5 fruit fly cellular contexts compared by ENCODE assay signal in the genomic region with DNA sequence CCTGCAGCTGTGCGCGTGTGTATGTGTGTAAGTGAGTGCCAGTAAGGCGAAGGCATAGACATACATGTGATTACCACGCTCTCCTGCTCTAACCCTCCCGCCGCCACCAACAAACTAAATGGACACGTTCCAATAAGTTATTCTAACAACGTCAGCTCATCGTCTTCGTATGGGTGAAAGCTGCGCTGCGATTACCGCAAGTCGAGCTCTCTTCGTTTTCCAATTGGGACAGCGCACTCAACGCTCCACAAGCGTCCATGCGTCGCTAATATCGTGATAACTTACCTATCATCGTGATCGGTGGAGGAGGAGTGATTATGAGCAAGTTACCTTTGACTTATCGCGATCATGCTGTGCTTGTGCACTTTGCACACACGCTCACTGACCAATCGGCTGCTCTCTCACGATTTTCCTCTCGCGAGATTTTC.
TF ChIP-seq lines count a peak whose summit lies in the region.

No protein-coding gene starts in this region.

- TF ChIP-seq CTCF in whole organism, embryonic (GFP tag; optimal IDR thresholded peaks at IDR 0.05; lab: Kevin White, UChicago) = peak; percentile 60

TF ChIP-seq in whole organism, adult, 20 proteins besides CTCF, POLR2A, EP300 and RAD21:
- peak; percentile 32 for TF ChIP-seq CG7045 (GFP tag; optimal IDR thresholded peaks at IDR 0.05; lab: Kevin White, UChicago)
- peak; percentile 71 for TF ChIP-seq CG12768 (GFP tag; optimal IDR thresholded peaks at IDR 0.05; lab: Kevin White, UChicago)
- peak; percentile 57 for TF ChIP-seq pad (GFP tag; optimal IDR thresholded peaks at IDR 0.05; lab: Kevin White, UChicago)
- TF ChIP-seq Hr96 (GFP tag; optimal IDR thresholded peaks at IDR 0.05; lab: Kevin White, UChicago) = no peak
- TF ChIP-seq CG11617 (GFP tag; optimal IDR thresholded peaks at IDR 0.05; lab: Kevin White, UChicago) = no peak
- TF ChIP-seq CG33017 (tag; optimal IDR thresholded peaks at IDR 0.05; lab: Kevin White, UChicago) = peak; percentile 70
- peak; percentile 52 for TF ChIP-seq bab1 (GFP tag; optimal IDR thresholded peaks at IDR 0.05; lab: Kevin White, UChicago)
- TF ChIP-seq toe (GFP tag; optimal IDR thresholded peaks at IDR 0.05; lab: Kevin White, UChicago) = no peak
- peak; percentile 26 for TF ChIP-seq ovo (GFP tag; optimal IDR thresholded peaks at IDR 0.05; lab: Kevin White, UChicago)
- no peak for TF ChIP-seq Clk (GFP tag; optimal IDR thresholded peaks at IDR 0.05; lab: Kevin White, UChicago)
- peak; percentile 86 for TF ChIP-seq cic (GFP tag; optimal IDR thresholded peaks at IDR 0.05; lab: Kevin White, UChicago)
- TF ChIP-seq CG7101 (tag; optimal IDR thresholded peaks at IDR 0.05; lab: Kevin White, UChicago) = peak; percentile 27
- peak; percentile 93 for TF ChIP-seq Mnt (GFP tag; optimal IDR thresholded peaks at IDR 0.05; lab: Kevin White, UChicago)
- TF ChIP-seq tj (GFP tag; optimal IDR thresholded peaks at IDR 0.05; lab: Kevin White, UChicago) = peak; percentile 88

TF ChIP-seq in whole organism, embryonic, 481 proteins besides CTCF, POLR2A, EP300 and RAD21 (continues in another document):
- TF ChIP-seq CG14710 (tag; optimal IDR thresholded peaks at IDR 0.05; lab: Kevin White, UChicago) (no peak), CG11504 (tag; optimal IDR thresholded peaks at IDR 0.05; lab: Kevin White, UChicago) (peak; percentile 41), sug (tag; optimal IDR thresholded peaks at IDR 0.05; lab: Kevin White, UChicago) (no peak), gro (GFP tag; optimal IDR thresholded peaks at IDR 0.05; lab: Kevin White, UChicago) (peak; percentile 40), CG8290 (GFP tag; optimal IDR thresholded peaks at IDR 0.05; lab: Kevin White, UChicago) (no peak), CG8290 (tag; optimal IDR thresholded peaks at IDR 0.05; lab: Kevin White, UChicago) (peak in 1 of 2 experiments; percentile 8), CG6791 (GFP tag; IDR thresholded peaks at IDR 0.05; lab: Robert Waterston, UW; ENCODE audit: partially characterized antibody) (no peak), Hr78 (GFP tag; optimal IDR thresholded peaks at IDR 0.05; lab: Kevin White, UChicago) (peak in 1 of 2 experiments; percentile 95), chn (GFP tag; optimal IDR thresholded peaks at IDR 0.05; lab: Kevin White, UChicago) (no peak), CG1832 (GFP tag; optimal IDR thresholded peaks at IDR 0.05; lab: Kevin White, UChicago) (peak; percentile 22), nerfin-1 (tag; optimal IDR thresholded peaks at IDR 0.05; lab: Kevin White, UChicago) (peak; percentile 53), CG34376 (GFP tag; optimal IDR thresholded peaks at IDR 0.05; lab: Kevin White, UChicago) (peak; percentile 69), lov (optimal IDR thresholded peaks at IDR 0.05; lab: Kevin White, UChicago) (no peak), lov (GFP tag; IDR thresholded peaks at IDR 0.05; lab: Robert Waterston, UW) (0 out of 3 replicates have a peak, but pooled peaks have one; percentile 42), CG13296 (GFP tag; optimal IDR thresholded peaks at IDR 0.05; lab: Kevin White, UChicago) (peak; percentile 17), sisA (GFP tag; IDR thresholded peaks at IDR 0.05; lab: Robert Waterston, UW) (no peak), CG4820 (GFP tag; optimal IDR thresholded peaks at IDR 0.05; lab: Kevin White, UChicago) (peak; percentile 98)

TF ChIP-seq in whole organism, prepupa, 60 proteins besides CTCF, POLR2A, EP300 and RAD21 (continues in another document):
- TF ChIP-seq Ets21C (GFP tag; optimal IDR thresholded peaks at IDR 0.05; lab: Kevin White, UChicago) (no peak), CG15336 (GFP tag; IDR thresholded peaks at IDR 0.05; lab: Robert Waterston, UW) (peak; percentile 68), CG11294 (GFP tag; IDR thresholded peaks at IDR 0.05; lab: Robert Waterston, UW) (no peak), CG10631 (GFP tag; optimal IDR thresholded peaks at IDR 0.05; lab: Kevin White, UChicago) (no peak), Sox102F (GFP tag; optimal IDR thresholded peaks at IDR 0.05; lab: Kevin White, UChicago) (no peak), CG9139 (GFP tag; optimal IDR thresholded peaks at IDR 0.05; lab: Kevin White, UChicago) (peak; percentile 51), fd85E (GFP tag; optimal IDR thresholded peaks at IDR 0.05; lab: Kevin White, UChicago) (no peak), vri (GFP tag; optimal IDR thresholded peaks at IDR 0.05; lab: Kevin White, UChicago) (no peak), Smox (GFP tag; optimal IDR thresholded peaks at IDR 0.05; lab: Kevin White, UChicago) (no peak), CG10669 (GFP tag; optimal IDR thresholded peaks at IDR 0.05; lab: Kevin White, UChicago) (peak; percentile 21), CG6163 (GFP tag; IDR thresholded peaks at IDR 0.05; lab: Robert Waterston, UW) (no peak; the same call in 1 of the 3 replicates), cyc (GFP tag; optimal IDR thresholded peaks at IDR 0.05; lab: Kevin White, UChicago) (no peak), CG32006 (GFP tag; optimal IDR thresholded peaks at IDR 0.05; lab: Kevin White, UChicago) (peak; percentile 18), lz (GFP tag; optimal IDR thresholded peaks at IDR 0.05; lab: Kevin White, UChicago) (no peak), svp (GFP tag; lab: Kevin White, UChicago) (peak; percentile 95), eg (GFP tag; IDR thresholded peaks at IDR 0.05; lab: Robert Waterston, UW) (peak; percentile 74; the same call in 2 of the 3 replicates), dac (GFP tag; optimal IDR thresholded peaks at IDR 0.05; lab: Kevin White, UChicago) (peak; percentile 0), salr (GFP tag; optimal IDR thresholded peaks at IDR 0.05; lab: Kevin White, UChicago) (no peak), CG8632 (GFP tag; optimal IDR thresholded peaks at IDR 0.05; lab: Kevin White, UChicago) (no peak), Eip75B (GFP tag; optimal IDR thresholded peaks at IDR 0.05; lab: Kevin White, UChicago) (no peak)

TF ChIP-seq in whole organism, pupa, 21 proteins besides CTCF, POLR2A, EP300 and RAD21:
- peak; percentile 16 for TF ChIP-seq CG9948 (tag; optimal IDR thresholded peaks at IDR 0.05; lab: Kevin White, UChicago)
- TF ChIP-seq rn (GFP tag; IDR thresholded peaks at IDR 0.05; lab: Robert Waterston, UW) = no peak
- TF ChIP-seq gl (tag; optimal IDR thresholded peaks at IDR 0.05; lab: Kevin White, UChicago) = peak; percentile 4
- peak; percentile 94 for TF ChIP-seq Ets98B (GFP tag; IDR thresholded peaks at IDR 0.05; lab: Robert Waterston, UW)
- peak; percentile 75 for TF ChIP-seq Pif1A (GFP tag; optimal IDR thresholded peaks at IDR 0.05; lab: Kevin White, UChicago)
- no peak for TF ChIP-seq CG8159 (tag; optimal IDR thresholded peaks at IDR 0.05; lab: Kevin White, UChicago)
- no peak for TF ChIP-seq CG32121 (GFP tag; IDR thresholded peaks at IDR 0.05; lab: Robert Waterston, UW)
- TF ChIP-seq CG4496 (GFP tag; IDR thresholded peaks at IDR 0.05; lab: Robert Waterston, UW) = peak; percentile 81
- TF ChIP-seq CG8301 (tag; optimal IDR thresholded peaks at IDR 0.05; lab: Kevin White, UChicago) = peak; percentile 26
- TF ChIP-seq CG12605 (GFP tag; IDR thresholded peaks at IDR 0.05; lab: Robert Waterston, UW) = peak; percentile 83
- peak; percentile 61 for TF ChIP-seq Pif1B (GFP tag; optimal IDR thresholded peaks at IDR 0.05; lab: Kevin White, UChicago)
- no peak for TF ChIP-seq D1 (tag; optimal IDR thresholded peaks at IDR 0.05; lab: Kevin White, UChicago)
- peak; percentile 79; the same call in 2 of the 3 replicates for TF ChIP-seq fd96Ca (GFP tag; IDR thresholded peaks at IDR 0.05; lab: Robert Waterston, UW)

TF ChIP-seq in whole organism, wandering third instar larva, 38 proteins besides CTCF, POLR2A, EP300 and RAD21:
- TF ChIP-seq CG32264 (GFP tag; optimal IDR thresholded peaks at IDR 0.05; lab: Kevin White, UChicago) (no peak), HLH106 (tag; optimal IDR thresholded peaks at IDR 0.05; lab: Kevin White, UChicago) (peak; percentile 8), h (GFP tag; optimal IDR thresholded peaks at IDR 0.05; lab: Kevin White, UChicago) (peak; percentile 23), lola (GFP tag; optimal IDR thresholded peaks at IDR 0.05; lab: Kevin White, UChicago) (no peak)
